Worm (Caenorhabditis elegans): ENCODE results near the gene W01D2.1.

- TF ChIP-seq aly-2 (tag; optimal IDR thresholded peaks at IDR 0.05) (no peak), dpl-1 (GFP tag; optimal IDR thresholded peaks at IDR 0.05) (no peak), ama-1 (optimal IDR thresholded peaks at IDR 0.05) (no peak), C16A3.4 (tag; optimal IDR thresholded peaks at IDR 0.05) (no peak), nhr-28 (tag; optimal IDR thresholded peaks at IDR 0.05) (no peak), egl-13 (tag; optimal IDR thresholded peaks at IDR 0.05) (no peak), pag-3 (tag; optimal IDR thresholded peaks at IDR 0.05; ENCODE audit: borderline replicate concordance, insufficient read depth) (no peak), elt-2 (tag; optimal IDR thresholded peaks at IDR 0.05) (no peak), pqm-1 (tag; optimal IDR thresholded peaks at IDR 0.05) (no peak), efl-1 (optimal IDR thresholded peaks at IDR 0.05) (no peak), efl-1 (GFP tag; optimal IDR thresholded peaks at IDR 0.05 in 1 of 2) (no peak), nhr-11 (tag; optimal IDR thresholded peaks at IDR 0.05) (no peak), nhr-90 (tag; optimal IDR thresholded peaks at IDR 0.05; ENCODE audit: poor library complexity) (no peak), lin-15B (tag; optimal IDR thresholded peaks at IDR 0.05) (no peak)
Measured at ce11 chrII:14841253-14841652, 25.9 kb downstream of the W01D2.1 start.

Measured in whole organism, L1 larva.